Fruit fly (Drosophila melanogaster) whole organism, embryonic: Measurements from ENCODE around the gene SMC3.

ENCODE experiments used
- Ada2b ChIP-seq: fragments of 200-800 bp; sonication (Bioruptor generic); IDR thresholded peaks from 2 replicates; pipeline ENCODE4 v1.3.6; 2022; ENCODE audit warnings: missing biosample characterization, missing genetic modification characterization
- B-H1 ChIP-seq: fragments of 200-800 bp; sonication (Bioruptor generic); IDR thresholded peaks from 3 replicates; pipeline ENCODE4 v1.3.6; 2022; ENCODE audit warnings: missing biosample characterization, missing genetic modification characterization
- Bgb ChIP-seq: fragments of 200-800 bp; sonication (Bioruptor generic); IDR thresholded peaks from 2 replicates; pipeline ENCODE4 v1.3.6; 2022; ENCODE audit warnings: missing biosample characterization, missing genetic modification characterization; ENCODE audit not compliant: partially characterized antibody
- CG10321 ChIP-seq: fragments of 200-800 bp; sonication (Bioruptor generic); IDR thresholded peaks from 2 replicates; pipeline ENCODE4 v1.3.6; 2022; ENCODE audit warnings: missing biosample characterization, missing genetic modification characterization
- CG10565 ChIP-seq: fragments of 200-800 bp; sonication (Bioruptor generic); optimal IDR thresholded peaks from 3 replicates; lab custom pipeline; 2016; ENCODE audit warnings: missing biosample characterization, mild to moderate bottlenecking, missing genetic modification characterization
- CG11560 ChIP-seq: fragments of 200-800 bp; sonication (Bioruptor generic); IDR thresholded peaks from 3 replicates; pipeline ENCODE4 v1.3.6; 2022; ENCODE audit warnings: missing biosample characterization, missing genetic modification characterization
- CG11695 ChIP-seq: fragments of 200-800 bp; sonication (Bioruptor generic); IDR thresholded peaks from 3 replicates; pipeline ENCODE4 v1.3.6; 2022; ENCODE audit warnings: missing biosample characterization, missing genetic modification characterization
- CG13296 ChIP-seq: fragments of 200-800 bp; sonication (Bioruptor generic); optimal IDR thresholded peaks from 3 replicates; lab custom pipeline; 2018; ENCODE audit warnings: missing biosample characterization, mild to moderate bottlenecking, missing genetic modification characterization
- CG15696 ChIP-seq: fragments of 200-800 bp; sonication (Bioruptor generic); optimal IDR thresholded peaks from 2 replicates; lab custom pipeline; 2019; ENCODE audit warnings: missing biosample characterization, mild to moderate bottlenecking, missing genetic modification characterization, moderate library complexity
- CG1603 ChIP-seq: fragments of 200-800 bp; sonication (Bioruptor generic); optimal IDR thresholded peaks from 2 replicates; lab custom pipeline; 2019; ENCODE audit warnings: missing biosample characterization, mild to moderate bottlenecking, missing genetic modification characterization, moderate library complexity
- CG17186 ChIP-seq: fragments of 200-800 bp; sonication (Bioruptor generic); optimal IDR thresholded peaks from 3 replicates; lab custom pipeline; 2017; ENCODE audit warnings: missing biosample characterization, missing genetic modification reagents, missing genetic modification characterization
- CG18011 ChIP-seq: fragments of 200-800 bp; sonication (Bioruptor generic); optimal IDR thresholded peaks from 2 replicates; lab custom pipeline; 2017; ENCODE audit warnings: missing biosample characterization, missing genetic modification characterization, mild to moderate bottlenecking, moderate library complexity, missing genotype
- CG2120 ChIP-seq: fragments of 200-800 bp; sonication (Bioruptor generic); optimal IDR thresholded peaks from 3 replicates; lab custom pipeline; 2016; ENCODE audit warnings: missing biosample characterization, missing genetic modification characterization
- CG32772 ChIP-seq: fragments of 200-800 bp; sonication (Bioruptor generic); IDR thresholded peaks from 2 replicates; pipeline ENCODE4 v1.3.6; 2022; ENCODE audit warnings: missing biosample characterization, missing genetic modification characterization
- CG3407 ChIP-seq: fragments of 200-800 bp; sonication (Bioruptor generic); optimal IDR thresholded peaks from 2 replicates; lab custom pipeline; 2018; ENCODE audit warnings: missing biosample characterization, mild to moderate bottlenecking, missing genetic modification characterization
- CG34422 ChIP-seq: fragments of 200-800 bp; sonication (Bioruptor generic); IDR thresholded peaks from 3 replicates; pipeline ENCODE4 v1.3.6; 2022; ENCODE audit warnings: missing biosample characterization, missing genetic modification characterization
- CG4360 ChIP-seq: fragments of 200-800 bp; sonication (Bioruptor generic); IDR thresholded peaks from 2 replicates; pipeline ENCODE4 v1.3.6; 2022; ENCODE audit warnings: missing biosample characterization, missing genetic modification characterization
- CG4730 ChIP-seq: fragments of 200-800 bp; sonication (Bioruptor generic); IDR thresholded peaks from 2 replicates; pipeline ENCODE4 v1.3.6; 2022; ENCODE audit warnings: missing biosample characterization, missing genetic modification characterization
- CG5245 ChIP-seq: fragments of 200-800 bp; sonication (Bioruptor generic); optimal IDR thresholded peaks from 3 replicates; lab custom pipeline; 2016; ENCODE audit warnings: missing biosample characterization, missing genetic modification characterization
- CG6272 ChIP-seq: fragments of 200-800 bp; sonication (Bioruptor generic); IDR thresholded peaks from 2 replicates; pipeline ENCODE4 v1.3.6; 2022; ENCODE audit warnings: missing biosample characterization, missing genetic modification characterization
- CG7745 ChIP-seq: fragments of 200-800 bp; sonication (Bioruptor generic); optimal IDR thresholded peaks from 2 replicates; lab custom pipeline; 2018; ENCODE audit warnings: missing biosample characterization, mild to moderate bottlenecking, missing genetic modification characterization, moderate library complexity
- CG8944 ChIP-seq: fragments of 200-800 bp; sonication (Bioruptor generic); optimal IDR thresholded peaks from 3 replicates; lab custom pipeline; 2016; ENCODE audit warnings: missing biosample characterization, missing genetic modification characterization
- Camta ChIP-seq: fragments of 200-800 bp; sonication (Bioruptor generic); optimal IDR thresholded peaks from 2 replicates; lab custom pipeline; 2016; ENCODE audit warnings: missing biosample characterization, missing genetic modification characterization
- D19B ChIP-seq: fragments of 200-800 bp; sonication (Bioruptor generic); optimal IDR thresholded peaks from 2 replicates; lab custom pipeline; 2017; ENCODE audit warnings: missing biosample characterization, mild to moderate bottlenecking, missing genetic modification characterization
- E2f2 ChIP-seq: fragments of 200-800 bp; sonication (Bioruptor generic); IDR thresholded peaks from 2 replicates; pipeline ENCODE4 v1.3.6; 2022; ENCODE audit warnings: missing biosample characterization, missing genetic modification characterization
- Eip74EF ChIP-seq, 2 experiments: fragments of 200-800 bp in 1 of 2; fragments of >200 bp in 1 of 2; sonication (Bioruptor generic) in 1 of 2; optimal IDR thresholded peaks; 2 replicates each; lab custom pipeline; 2017 to 2019; ENCODE audit warnings: missing biosample characterization in 2 of 2, missing genetic modification characterization in 2 of 2, mild to moderate bottlenecking in 1 of 2, moderate library complexity in 1 of 2
- Gsc ChIP-seq: fragments of 200-800 bp; sonication (Bioruptor generic); IDR thresholded peaks from 2 replicates; pipeline ENCODE4 v1.3.6; 2022; ENCODE audit warnings: missing biosample characterization, missing genetic modification characterization
- H2.0 ChIP-seq: fragments of 200-800 bp; sonication (Bioruptor generic); IDR thresholded peaks from 2 replicates; pipeline ENCODE4 v1.3.6; 2022; ENCODE audit warnings: missing biosample characterization, missing genetic modification characterization
- HLH4C ChIP-seq: fragments of 200-800 bp; sonication (Bioruptor generic); IDR thresholded peaks from 3 replicates; pipeline ENCODE4 v1.3.6; 2022; ENCODE audit warnings: missing biosample characterization, missing genetic modification characterization; ENCODE audit not compliant: partially characterized antibody
- HLHmδ ChIP-seq: fragments of 200-800 bp; sonication (Bioruptor generic); optimal IDR thresholded peaks from 2 replicates; lab custom pipeline; 2018; ENCODE audit warnings: missing biosample characterization, mild to moderate bottlenecking, missing genetic modification characterization, moderate library complexity
- Lhr ChIP-seq: fragments of 200-800 bp; sonication (Bioruptor generic); optimal IDR thresholded peaks from 3 replicates; lab custom pipeline; 2017; ENCODE audit warnings: mild to moderate bottlenecking, missing biosample characterization, missing genetic modification reagents, missing genetic modification characterization
- Nf-YC ChIP-seq: fragments of 200-800 bp; optimal IDR thresholded peaks from 3 replicates; lab custom pipeline; 2019; ENCODE audit warnings: missing biosample characterization, mild to moderate bottlenecking, missing genetic modification characterization, moderate library complexity
- Oaz ChIP-seq: fragments of 200-800 bp; sonication (Bioruptor generic); IDR thresholded peaks from 2 replicates; pipeline ENCODE4 v1.3.6; 2022; ENCODE audit warnings: missing biosample characterization, missing genetic modification characterization
- Xbp1 ChIP-seq: fragments of 200-800 bp; sonication (Bioruptor generic); optimal IDR thresholded peaks from 3 replicates; lab custom pipeline; 2016; ENCODE audit warnings: missing biosample characterization, mild to moderate bottlenecking, missing genetic modification characterization
- YL-1 ChIP-seq: fragments of 200-800 bp; sonication (Bioruptor generic); optimal IDR thresholded peaks from 3 replicates; lab custom pipeline; 2017; ENCODE audit warnings: missing biosample characterization, mild to moderate bottlenecking, missing genetic modification characterization
- ab ChIP-seq: fragments of 200-800 bp; sonication (Bioruptor generic); optimal IDR thresholded peaks from 2 replicates; lab custom pipeline; 2016; ENCODE audit warnings: missing biosample characterization, missing genetic modification characterization
- corto ChIP-seq: fragments of 200-800 bp; sonication (Bioruptor generic); optimal IDR thresholded peaks from 2 replicates; lab custom pipeline; 2016; ENCODE audit warnings: missing biosample characterization, mild to moderate bottlenecking, missing genetic modification characterization, moderate library complexity
- exex ChIP-seq: fragments of 200-800 bp; sonication (Bioruptor generic); optimal IDR thresholded peaks from 4 replicates; lab custom pipeline; 2018; ENCODE audit warnings: missing biosample characterization, mild to moderate bottlenecking, missing genetic modification characterization, moderate library complexity
- knrl ChIP-seq: fragments of 200-800 bp; sonication (Bioruptor generic); IDR thresholded peaks from 3 replicates; pipeline ENCODE4 v1.3.6; 2022; ENCODE audit warnings: missing biosample characterization, missing genetic modification characterization; ENCODE audit not compliant: partially characterized antibody
- otp ChIP-seq: fragments of 200-800 bp; sonication (Bioruptor generic); IDR thresholded peaks from 3 replicates; pipeline ENCODE4, ENCODE4 v1.3.6; 2022; ENCODE audit warnings: missing biosample characterization, missing genetic modification characterization
- pzg ChIP-seq: fragments of 200-800 bp; sonication (Bioruptor generic); optimal IDR thresholded peaks from 3 replicates; lab custom pipeline; 2018; ENCODE audit warnings: missing biosample characterization, mild to moderate bottlenecking, missing genetic modification characterization, moderate library complexity
- rib ChIP-seq: fragments of 200-800 bp; sonication (Bioruptor generic); IDR thresholded peaks from 2 replicates; pipeline ENCODE4 v1.3.6; 2022; ENCODE audit warnings: missing biosample characterization, missing genetic modification characterization
- seq ChIP-seq: fragments of 200-800 bp; sonication (Bioruptor generic); IDR thresholded peaks from 2 replicates; pipeline ENCODE4 v1.3.6; 2022; ENCODE audit warnings: missing biosample characterization, missing genetic modification characterization
- slou ChIP-seq: fragments of 200-800 bp; sonication (Bioruptor generic); optimal IDR thresholded peaks from 3 replicates; lab custom pipeline; 2016; ENCODE audit warnings: missing biosample characterization, missing genetic modification characterization
- tio ChIP-seq: fragments of 200-800 bp; sonication (Bioruptor generic); optimal IDR thresholded peaks from 2 replicates; lab custom pipeline; 2017; ENCODE audit warnings: missing biosample characterization, missing genetic modification characterization, inconsistent platforms
- toy ChIP-seq: fragments of 200-800 bp; sonication (Bioruptor generic); IDR thresholded peaks from 2 replicates; pipeline ENCODE4 v1.3.6; 2022; ENCODE audit warnings: missing biosample characterization, missing genetic modification characterization
- trh ChIP-seq: fragments of 200-800 bp; sonication (Bioruptor generic); optimal IDR thresholded peaks from 2 replicates; lab custom pipeline; 2016; ENCODE audit warnings: missing biosample characterization, missing genetic modification characterization
- tx ChIP-seq: fragments of 200-800 bp; sonication (Bioruptor generic); optimal IDR thresholded peaks from 2 replicates; lab custom pipeline; 2016; ENCODE audit warnings: missing biosample characterization, missing genetic modification characterization
- yki ChIP-seq: fragments of >200 bp; optimal IDR thresholded peaks from 3 replicates; lab custom pipeline; 2018
- z ChIP-seq: fragments of 200-800 bp; sonication (Bioruptor generic); IDR thresholded peaks from 3 replicates; pipeline ENCODE4 v1.3.6; 2022; ENCODE audit warnings: missing biosample characterization, missing genetic modification characterization
- zen2 ChIP-seq: fragments of 200-800 bp; sonication (Bioruptor generic); IDR thresholded peaks from 3 replicates; pipeline ENCODE4 v1.3.6; 2022; ENCODE audit warnings: missing biosample characterization, missing genetic modification characterization; ENCODE audit not compliant: partially characterized antibody

Gene SMC3

DNA sequence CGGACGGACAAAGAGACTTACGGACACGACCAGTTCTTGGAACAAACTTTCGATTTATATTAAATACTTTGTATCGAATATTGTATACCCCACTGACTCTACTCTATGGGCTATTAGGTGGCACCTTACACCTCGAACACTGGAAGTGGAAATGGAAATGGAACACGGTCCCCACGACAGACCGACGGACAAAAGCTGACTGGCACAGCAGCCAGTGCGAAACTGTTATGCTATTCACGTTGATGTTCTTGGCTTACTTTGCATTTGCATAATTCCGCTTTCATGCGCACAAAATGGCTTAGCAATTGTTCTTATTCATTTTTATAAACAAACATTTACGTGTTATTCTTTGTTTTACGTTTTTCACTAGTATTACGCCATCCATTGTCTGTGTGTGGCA, 19.1 kb downstream of the SMC3 start:
- TF ChIP-seq slou (GFP tag; lab: Kevin White, UChicago) (no peak), CG5245 (GFP tag; lab: Kevin White, UChicago) (no peak), CG11695 (GFP tag; lab: Robert Waterston, UW) (no peak), CG18011 (GFP tag; lab: Kevin White, UChicago) (peak; percentile 92), ab (GFP tag; lab: Kevin White, UChicago) (no peak)
- TF ChIP-seq, all 482 proteins: peak for 1

DNA sequence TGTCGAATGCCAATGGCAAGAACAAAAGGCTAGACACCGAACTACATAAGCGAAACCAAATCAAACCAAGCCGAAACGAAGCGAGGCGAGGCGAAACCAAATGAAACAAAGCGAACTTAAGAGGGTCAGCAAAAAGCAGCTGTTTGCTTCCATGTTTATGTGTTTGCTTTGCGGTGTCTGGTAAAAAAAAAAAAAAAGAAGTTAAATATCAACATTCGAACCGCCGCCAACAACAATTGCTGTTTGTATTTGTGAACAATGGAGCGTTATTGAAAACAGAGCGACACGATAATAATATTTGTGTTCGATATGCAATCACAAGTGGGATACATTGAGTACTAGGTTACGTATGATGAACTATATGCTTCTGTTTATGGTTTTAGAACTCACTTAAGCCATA, 19.6 kb downstream of the SMC3 start:
- TF ChIP-seq YL-1 (no peak), CG13296 (GFP tag; lab: Kevin White, UChicago) (peak; percentile 62), B-H1 (GFP tag; lab: Robert Waterston, UW) (no peak), otp (GFP tag; lab: Robert Waterston, UW) (no peak), Bgb (GFP tag; lab: Robert Waterston, UW) (no peak), CG4730 (GFP tag; lab: Robert Waterston, UW) (no peak), CG4360 (GFP tag; lab: Robert Waterston, UW) (no peak), CG1603 (peak; percentile 10), corto (GFP tag; lab: Kevin White, UChicago) (no peak), Camta (no peak), pzg (GFP tag; lab: Kevin White, UChicago) (no peak), toy (GFP tag; lab: Robert Waterston, UW) (peak; percentile 38; the same call in 1 of the 2 replicates), knrl (GFP tag; lab: Robert Waterston, UW) (no peak), Eip74EF (GFP tag; optimal IDR thresholded peaks at IDR 0.05; lab: Kevin White, UChicago) (no peak), CG17186 (GFP tag; lab: Kevin White, UChicago) (no peak), Ada2b (GFP tag; lab: Robert Waterston, UW) (no peak), z (GFP tag; lab: Robert Waterston, UW) (no peak), CG15696 (tag; lab: Kevin White, UChicago) (no peak), CG8944 (GFP tag; lab: Kevin White, UChicago) (no peak), zen2 (no peak), CG10321 (GFP tag; lab: Robert Waterston, UW) (no peak), CG6272 (GFP tag; lab: Robert Waterston, UW) (no peak), HLHmδ (GFP tag; lab: Kevin White, UChicago) (no peak), CG32772 (GFP tag; lab: Robert Waterston, UW) (no peak), CG7745 (tag; lab: Kevin White, UChicago) (no peak), Gsc (no peak), tx (GFP tag; lab: Kevin White, UChicago) (no peak), CG10565 (GFP tag; lab: Kevin White, UChicago) (no peak), seq (GFP tag; lab: Robert Waterston, UW) (no peak), H2.0 (GFP tag; lab: Robert Waterston, UW) (no peak), Oaz (GFP tag; lab: Robert Waterston, UW) (no peak), Xbp1 (no peak), HLH4C (GFP tag; lab: Robert Waterston, UW) (no peak), CG2120 (GFP tag; lab: Kevin White, UChicago) (peak; percentile 44), E2f2 (GFP tag; lab: Robert Waterston, UW) (no peak), CG11560 (tag; lab: Robert Waterston, UW) (no peak), CG3407 (peak; percentile 13), exex (tag; lab: Kevin White, UChicago) (no peak), D19B (GFP tag; lab: Kevin White, UChicago) (no peak), tio (GFP tag; lab: Kevin White, UChicago) (no peak), CG34422 (GFP tag; lab: Robert Waterston, UW) (no peak), trh (no peak), Nf-YC (tag; lab: Kevin White, UChicago) (no peak), rib (GFP tag; lab: Robert Waterston, UW) (no peak), Lhr (no peak), yki (no peak)
